Worm (Caenorhabditis elegans) whole organism, late embryonic: Measurements from ENCODE around the gene F11A5.13.

Experiments
- C38D4.7 ChIP-seq: fragments of 200-800 bp; sonication (Bioruptor generic); optimal IDR thresholded peaks from 2 replicates; lab custom pipeline; 2018; ENCODE audit warnings: mild to moderate bottlenecking, missing genetic modification characterization, moderate library complexity, missing compliant biosample characterization
- K02D7.2 ChIP-seq: sonication (generic microtip); optimal IDR thresholded peaks from 2 replicates; lab custom pipeline; 2017; ENCODE audit warnings: mild to moderate bottlenecking, missing genetic modification characterization, missing compliant biosample characterization
- T23F11.4 ChIP-seq: fragments of 200-800 bp; sonication (Bioruptor generic); optimal IDR thresholded peaks from 2 replicates; lab custom pipeline; 2018; ENCODE audit warnings: mild to moderate bottlenecking, missing genetic modification characterization, missing compliant biosample characterization
- ahr-1 ChIP-seq: sonication (generic microtip); optimal IDR thresholded peaks from 2 replicates; lab custom pipeline; 2016; ENCODE audit warnings: missing genetic modification characterization, missing compliant biosample characterization
- ceh-18 ChIP-seq: sonication (generic microtip); optimal IDR thresholded peaks from 2 replicates; lab custom pipeline; 2016; ENCODE audit warnings: missing genetic modification characterization, missing compliant biosample characterization
- ceh-19 ChIP-seq: fragments of 200-800 bp; sonication (Bioruptor generic); optimal IDR thresholded peaks from 2 replicates; lab custom pipeline; 2018; ENCODE audit warnings: mild to moderate bottlenecking, missing genetic modification characterization, missing compliant biosample characterization
- ceh-24 ChIP-seq: sonication (generic microtip); optimal IDR thresholded peaks from 2 replicates; lab custom pipeline; 2016; ENCODE audit warnings: mild to moderate bottlenecking, missing genetic modification characterization, missing compliant biosample characterization
- ceh-30 ChIP-seq: fragments of 150-350 bp; optimal IDR thresholded peaks from 2 replicates; lab custom pipeline; 2014; ENCODE audit warnings: missing biosample characterization, missing genetic modification characterization
- ceh-31 ChIP-seq: sonication (generic microtip); optimal IDR thresholded peaks from 2 replicates; lab custom pipeline; 2016; ENCODE audit warnings: missing genetic modification characterization, missing compliant biosample characterization
- ceh-45 ChIP-seq: fragments of 200-800 bp; sonication (Bioruptor generic); IDR thresholded peaks from 2 replicates; pipeline ENCODE4 v1.3.6; 2022; ENCODE audit warnings: missing genetic modification reagents, missing genetic modification characterization, missing compliant biosample characterization
- ceh-48 ChIP-seq: sonication (generic microtip); optimal IDR thresholded peaks from 2 replicates; lab custom pipeline; 2016; ENCODE audit warnings: missing genetic modification characterization, inconsistent platforms, missing compliant biosample characterization
- ceh-6 ChIP-seq: fragments of 200-800 bp; sonication (Bioruptor generic); optimal IDR thresholded peaks from 2 replicates; lab custom pipeline; 2018; ENCODE audit warnings: mild to moderate bottlenecking, missing genetic modification characterization, missing compliant biosample characterization
- che-1 ChIP-seq: sonication (generic microtip); optimal IDR thresholded peaks from 2 replicates; lab custom pipeline; 2016; ENCODE audit warnings: mild to moderate bottlenecking, missing genetic modification characterization, missing compliant biosample characterization
- dmd-4 ChIP-seq: sonication (generic microtip); optimal IDR thresholded peaks from 2 replicates; lab custom pipeline; 2016; ENCODE audit warnings: borderline replicate concordance, missing genetic modification characterization, missing compliant biosample characterization
- elt-4 ChIP-seq: sonication (generic microtip); optimal IDR thresholded peaks from 2 replicates; lab custom pipeline; 2016; ENCODE audit warnings: missing genetic modification characterization, missing compliant biosample characterization
- ets-4 ChIP-seq: sonication (generic microtip); optimal IDR thresholded peaks from 2 replicates; lab custom pipeline; 2016; ENCODE audit warnings: missing genetic modification characterization, missing compliant biosample characterization
- eyg-1 ChIP-seq: sonication (generic microtip); optimal IDR thresholded peaks from 2 replicates; lab custom pipeline; 2016; ENCODE audit warnings: missing genotype, missing genetic modification characterization, missing compliant biosample characterization
- fkh-10 ChIP-seq: fragments of 150-350 bp; optimal IDR thresholded peaks from 2 replicates; lab custom pipeline; 2014; ENCODE audit warnings: missing biosample characterization, missing genetic modification reagents, missing genetic modification characterization
- gmeb-2 ChIP-seq: sonication (generic microtip); optimal IDR thresholded peaks from 2 replicates; lab custom pipeline; 2016; ENCODE audit warnings: missing genetic modification characterization, inconsistent platforms, missing compliant biosample characterization
- hlh-13 ChIP-seq: fragments of 200-800 bp; sonication (Bioruptor generic); optimal IDR thresholded peaks from 2 replicates; lab custom pipeline; 2018; ENCODE audit warnings: mild to moderate bottlenecking, missing genetic modification characterization, missing compliant biosample characterization
- hlh-30 ChIP-seq: sonication (generic microtip); optimal IDR thresholded peaks from 2 replicates; lab custom pipeline; 2017; ENCODE audit warnings: antibody characterized with exemption, missing genetic modification characterization, missing compliant biosample characterization; ENCODE audit not compliant: insufficient read depth
- hlh-8 ChIP-seq: sonication (generic microtip); optimal IDR thresholded peaks from 2 replicates; lab custom pipeline; 2016; ENCODE audit warnings: missing genotype, missing genetic modification characterization, missing compliant biosample characterization
- lin-11 ChIP-seq: fragments of 200-800 bp; sonication (Bioruptor generic); optimal IDR thresholded peaks from 2 replicates; lab custom pipeline; 2018; ENCODE audit warnings: mild to moderate bottlenecking, missing genetic modification characterization, missing compliant biosample characterization
- madf-2 ChIP-seq: sonication (generic microtip); optimal IDR thresholded peaks from 2 replicates; lab custom pipeline; 2017; ENCODE audit warnings: missing genetic modification characterization, missing compliant biosample characterization
- mec-3 ChIP-seq: sonication (generic microtip); optimal IDR thresholded peaks from 2 replicates; lab custom pipeline; 2016; ENCODE audit warnings: borderline replicate concordance, missing genetic modification characterization, missing compliant biosample characterization
- nhr-232 ChIP-seq: sonication (generic microtip); optimal IDR thresholded peaks from 2 replicates; lab custom pipeline; 2016; ENCODE audit warnings: missing genetic modification characterization, missing compliant biosample characterization
- npax-4 ChIP-seq: sonication (generic microtip); optimal IDR thresholded peaks from 2 replicates; lab custom pipeline; 2016; ENCODE audit warnings: missing genetic modification characterization, missing compliant biosample characterization
- pat-9 ChIP-seq: fragments of 200-800 bp; sonication (Bioruptor generic); optimal IDR thresholded peaks from 2 replicates; lab custom pipeline; 2018; ENCODE audit warnings: mild to moderate bottlenecking, missing genetic modification characterization, moderate library complexity, missing compliant biosample characterization
- pax-1 ChIP-seq: fragments of 150-350 bp; optimal IDR thresholded peaks from 2 replicates; lab custom pipeline; 2014; ENCODE audit warnings: missing biosample characterization, missing genetic modification characterization
- pha-4 ChIP-seq: fragments of 150-350 bp; optimal IDR thresholded peaks from 2 replicates; lab custom pipeline; 2018; ENCODE audit warnings: missing biosample characterization, missing genetic modification reagents, missing genetic modification characterization
- pros-1 ChIP-seq: fragments of 150-350 bp; optimal IDR thresholded peaks from 2 replicates; lab custom pipeline; 2014; ENCODE audit warnings: missing biosample characterization, missing genetic modification reagents, missing genetic modification characterization
- sdc-2 ChIP-seq: sonication (generic microtip); optimal IDR thresholded peaks from 2 replicates; lab custom pipeline; 2016; ENCODE audit warnings: missing genotype, missing genetic modification characterization, missing compliant biosample characterization
- sox-2 ChIP-seq: fragments of 200-800 bp; sonication (Bioruptor generic); IDR thresholded peaks from 2 replicates; pipeline ENCODE4 v1.3.6; 2022; ENCODE audit warnings: missing genetic modification reagents, missing genetic modification characterization, missing compliant biosample characterization
- syd-9 ChIP-seq: sonication (generic microtip); optimal IDR thresholded peaks from 2 replicates; lab custom pipeline; 2016; ENCODE audit warnings: mild to moderate bottlenecking, missing genetic modification characterization, moderate library complexity, missing compliant biosample characterization
- ttx-3 ChIP-seq: sonication (generic microtip); optimal IDR thresholded peaks from 2 replicates; lab custom pipeline; 2016; ENCODE audit warnings: missing genetic modification reagents, missing genetic modification characterization, missing compliant biosample characterization
- unc-3 ChIP-seq, 2 experiments: fragments of 200-800 bp in 1 of 2; sonication (Bioruptor generic) in 1 of 2; sonication (generic microtip) in 1 of 2; conservative IDR thresholded peaks in 1 of 2; optimal IDR thresholded peaks in 1 of 2; 2 replicates each; pipeline versions ENCODE4 v1.3.6 to Lab custom; 2016 to 2022; ENCODE audit warnings: missing compliant biosample characterization in 2 of 2, missing genetic modification characterization in 2 of 2, missing genetic modification reagents in 1 of 2
- unc-55 ChIP-seq: sonication (generic microtip); optimal IDR thresholded peaks from 2 replicates; lab custom pipeline; 2017; ENCODE audit warnings: missing biosample characterization, missing genetic modification reagents, missing genetic modification characterization
- unc-86 ChIP-seq: sonication (generic microtip); optimal IDR thresholded peaks from 2 replicates; lab custom pipeline; 2016; ENCODE audit warnings: missing genetic modification characterization, missing compliant biosample characterization

The F11A5.13 gene

DNA sequence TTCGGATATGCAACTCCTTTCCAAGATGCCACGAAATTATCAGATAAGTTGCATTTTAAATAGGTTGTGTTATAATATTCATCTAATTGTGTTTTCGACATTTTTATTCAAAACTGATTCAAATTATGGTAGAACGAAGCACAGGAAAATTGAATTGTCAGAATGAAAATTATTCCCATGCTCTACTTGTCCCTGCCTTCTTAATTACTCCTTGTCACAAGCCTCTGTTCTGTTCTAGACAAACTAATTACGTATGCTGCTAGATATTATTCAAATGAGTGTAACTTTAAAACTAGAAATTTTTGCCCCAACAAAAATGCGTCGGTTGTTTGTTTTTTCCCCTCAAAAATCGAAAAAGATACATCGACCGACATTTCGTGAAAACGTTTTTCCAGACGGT, 17.6 kb upstream of the F11A5.13 start, which contains the start of gene srh-104:
Gene srh-104 (minus strand): TSS at position 101 of the 400 bp plus-strand sequence.
- TF ChIP-seq npax-4 (tag; lab: Kevin White, UChicago) (no peak), hlh-30 (tag; lab: Kevin White, UChicago) (no peak), elt-4 (tag; lab: Kevin White, UChicago) (no peak), pha-4 (tag; lab: Kevin White, UChicago) (no peak), ttx-3 (tag; lab: Kevin White, UChicago) (no peak), ceh-24 (no peak), eyg-1 (tag; lab: Kevin White, UChicago) (no peak), mec-3 (tag; lab: Kevin White, UChicago) (no peak), pat-9 (tag; lab: Kevin White, UChicago) (no peak), ceh-19 (no peak), madf-2 (tag; lab: Kevin White, UChicago) (no peak), ceh-18 (tag; lab: Kevin White, UChicago) (no peak), che-1 (no peak), syd-9 (no peak), ceh-48 (no peak)

DNA sequence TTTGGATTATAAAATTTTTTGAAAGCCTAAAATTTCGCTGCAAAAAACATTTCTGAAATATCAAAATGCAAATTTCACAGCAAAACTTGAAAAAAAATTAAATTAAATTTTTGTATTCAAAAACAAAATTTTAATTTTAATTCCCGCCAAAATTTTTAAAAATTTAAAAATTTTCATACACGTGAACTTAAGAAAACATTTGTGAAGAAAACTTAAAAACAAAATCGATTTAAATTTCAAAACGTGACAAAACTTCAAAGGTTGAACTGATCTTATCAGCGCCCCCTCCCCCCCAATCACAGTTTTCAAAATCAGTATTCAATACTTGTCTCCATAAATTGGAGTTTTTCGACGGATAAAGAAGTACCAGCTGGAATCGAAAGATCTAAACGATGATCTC, 10.7 kb upstream of the F11A5.13 start, which contains the start of gene F21H7.5:
Gene F21H7.5 (plus strand): TSS at position 301 of the 400 bp plus-strand sequence.
- TF ChIP-seq T23F11.4 (GFP tag; lab: Kevin White, UChicago) (no peak), pros-1 (tag; lab: Kevin White, UChicago) (no peak), fkh-10 (no peak), ets-4 (tag; lab: Kevin White, UChicago) (no peak), hlh-8 (tag; lab: Kevin White, UChicago) (no peak), ceh-24 (no peak), ceh-18 (tag; lab: Kevin White, UChicago) (no peak), unc-86 (tag; lab: Kevin White, UChicago) (no peak), dmd-4 (tag; lab: Kevin White, UChicago) (no peak), hlh-13 (GFP tag; lab: Kevin White, UChicago) (no peak), sox-2 (GFP tag; lab: Robert Waterston, UW) (no peak)

DNA sequence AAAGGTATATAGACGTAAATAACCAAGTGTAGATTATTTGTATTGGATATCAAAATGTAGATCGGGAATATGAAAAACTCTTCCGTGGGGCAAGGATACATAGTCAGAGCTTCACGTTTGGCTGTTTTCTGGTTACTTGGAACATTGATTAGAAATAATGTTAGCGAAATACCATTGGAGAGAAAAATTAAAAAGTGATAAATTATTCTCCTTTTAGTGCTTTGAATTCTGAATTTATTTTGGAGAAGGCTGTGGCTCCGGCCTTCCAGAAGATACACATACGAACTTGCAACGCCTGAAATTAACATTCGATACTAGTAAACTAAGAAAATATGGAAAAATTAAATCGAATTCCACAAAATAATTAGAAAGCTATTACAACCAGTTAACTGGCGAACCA, 9.2 kb upstream of the F11A5.13 start, which contains the start of gene srh-98:
Gene srh-98 (minus strand): TSS at position 101 of the 400 bp plus-strand sequence.
- no peak for TF ChIP-seq ceh-19
- TF ChIP-seq unc-3 (GFP tag; conservative IDR thresholded peaks at IDR 0.05; lab: Robert Waterston, UW), result no peak
- no peak for TF ChIP-seq unc-3 (tag; optimal IDR thresholded peaks at IDR 0.05; lab: Kevin White, UChicago)
- TF ChIP-seq ceh-31, result no peak
- TF ChIP-seq nhr-232 (tag; lab: Kevin White, UChicago), result no peak
- no peak for TF ChIP-seq sox-2 (GFP tag; lab: Robert Waterston, UW)
- TF ChIP-seq hlh-13 (GFP tag; lab: Kevin White, UChicago), result no peak
- no peak for TF ChIP-seq ceh-30 (tag; lab: Kevin White, UChicago)
- no peak for TF ChIP-seq lin-11 (tag; lab: Kevin White, UChicago)
- no peak for TF ChIP-seq ceh-6 (GFP tag; lab: Kevin White, UChicago)
- TF ChIP-seq ceh-45, result no peak
- no peak for TF ChIP-seq K02D7.2
- no peak for TF ChIP-seq unc-55
- no peak for TF ChIP-seq sdc-2 (tag; lab: Kevin White, UChicago)
- no peak for TF ChIP-seq ahr-1
- no peak for TF ChIP-seq pha-4 (tag; lab: Kevin White, UChicago)
- TF ChIP-seq pax-1 (tag; lab: Kevin White, UChicago), result no peak
- TF ChIP-seq T23F11.4 (GFP tag; lab: Kevin White, UChicago), result no peak
- TF ChIP-seq gmeb-2 (tag; lab: Kevin White, UChicago), result no peak
- TF ChIP-seq C38D4.7 (GFP tag; lab: Kevin White, UChicago), result no peak
